Worm (Caenorhabditis elegans): ENCODE data around the gene ugt-12.

ugt-12 gene

ce11 chrV:4851969-4852368, 37.5 kb downstream of the ugt-12 start:
- peak; percentile 55 for TF ChIP-seq egl-13 (tag; optimal IDR thresholded peaks at IDR 0.05)
- peak; percentile 13 for TF ChIP-seq nhr-71 (tag; optimal IDR thresholded peaks at IDR 0.05)
- no peak for TF ChIP-seq C04F5.9 (tag; optimal IDR thresholded peaks at IDR 0.05)
- no peak for TF ChIP-seq hlh-17 (GFP tag; optimal IDR thresholded peaks at IDR 0.05; ENCODE audit: borderline replicate concordance)
- no peak for TF ChIP-seq irx-1 (tag; optimal IDR thresholded peaks at IDR 0.05)
- peak; percentile 68 for TF ChIP-seq dsc-1 (tag; optimal IDR thresholded peaks at IDR 0.05)
- TF ChIP-seq fkh-8 (tag; optimal IDR thresholded peaks at IDR 0.05): peak; percentile 28
- no peak for TF ChIP-seq ceh-90 (tag; optimal IDR thresholded peaks at IDR 0.05)
- peak; percentile 9 for TF ChIP-seq nhr-47 (tag; optimal IDR thresholded peaks at IDR 0.05)

DNA sequence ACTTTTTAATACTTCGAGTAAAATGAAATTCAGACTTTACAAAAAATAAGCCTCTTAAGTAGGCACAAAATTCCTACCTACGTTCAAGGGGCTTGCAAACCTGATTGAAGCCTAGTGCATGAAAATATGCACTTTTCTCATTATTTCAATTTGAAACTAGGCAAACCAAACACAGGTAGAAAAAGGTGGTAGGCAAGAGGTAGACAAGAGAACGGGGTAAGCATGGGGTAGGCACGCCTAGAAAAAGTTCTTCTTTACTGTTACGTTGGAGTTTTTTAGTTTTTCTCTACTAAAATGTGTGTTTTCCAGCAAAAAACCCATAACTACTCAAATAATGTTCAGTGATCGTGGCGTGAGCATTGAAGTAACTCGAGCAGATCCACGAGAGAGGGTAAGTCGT, 38.3 kb downstream of the ugt-12 start, which contains the start of gene nex-4:
TSS of gene nex-4 (plus strand) at position 301 of the 400 bp plus-strand sequence.
- TF ChIP-seq zag-1 (tag; optimal IDR thresholded peaks at IDR 0.05) (no peak), aha-1 (tag; optimal IDR thresholded peaks at IDR 0.05) (no peak)

DNA sequence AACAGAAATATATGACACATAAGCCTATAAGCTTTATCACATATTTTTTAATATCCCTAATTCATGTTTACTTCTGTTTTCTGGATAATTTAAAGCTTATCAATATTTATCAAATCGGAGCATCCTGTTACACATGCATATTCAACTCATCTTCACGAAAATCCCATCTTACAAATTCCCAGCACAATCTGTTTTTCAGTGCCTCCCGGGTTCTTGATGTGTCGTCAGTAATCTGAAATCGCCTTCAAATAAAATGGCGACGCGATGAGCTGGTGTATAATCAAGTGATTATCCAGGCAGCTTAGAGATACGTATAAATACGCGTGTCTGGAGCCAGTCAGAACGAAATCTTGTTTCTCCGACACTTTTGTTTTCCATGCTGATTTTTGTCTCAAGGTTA, 39.0 kb downstream of the ugt-12 start:
- TF ChIP-seq skn-1 (tag; optimal IDR thresholded peaks at IDR 0.05): no peak
- TF ChIP-seq nhr-12 (tag; optimal IDR thresholded peaks at IDR 0.05): no peak
- no peak for TF ChIP-seq zip-4 (GFP tag; optimal IDR thresholded peaks at IDR 0.05)
- TF ChIP-seq C34B4.2 (tag; optimal IDR thresholded peaks at IDR 0.05): no peak
- TF ChIP-seq vab-15 (tag; optimal IDR thresholded peaks at IDR 0.05): no peak
- peak; percentile 86 for TF ChIP-seq dsc-1 (tag; optimal IDR thresholded peaks at IDR 0.05)
- no peak for TF ChIP-seq tbx-2 (tag; optimal IDR thresholded peaks at IDR 0.05)
- no peak for TF ChIP-seq elt-2 (tag; optimal IDR thresholded peaks at IDR 0.05)
- TF ChIP-seq egl-13 (tag; optimal IDR thresholded peaks at IDR 0.05): peak; percentile 55
- TF ChIP-seq fos-1 (tag; optimal IDR thresholded peaks at IDR 0.05): no peak
- TF ChIP-seq aha-1 (tag; optimal IDR thresholded peaks at IDR 0.05): no peak
- TF ChIP-seq lin-35 (GFP tag; optimal IDR thresholded peaks at IDR 0.05): no peak

DNA sequence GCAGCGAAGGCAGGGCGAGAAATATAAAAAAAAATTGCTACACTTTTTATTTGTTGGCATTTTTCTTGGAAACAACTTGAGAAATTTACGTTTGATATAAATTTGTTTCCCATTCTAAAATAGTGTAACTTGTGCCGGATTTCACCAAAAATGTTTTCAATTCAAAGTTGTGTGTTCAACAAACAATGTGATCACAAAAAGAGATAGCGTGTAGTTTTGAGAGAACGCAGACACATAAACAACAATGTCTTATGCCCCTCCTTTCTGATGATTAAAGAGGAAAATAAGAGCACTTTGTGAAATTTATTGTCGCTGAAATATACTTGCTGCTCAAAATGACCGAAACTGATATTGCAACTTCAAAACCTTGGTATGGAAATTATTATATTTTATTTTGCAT, 42.0 kb downstream of the ugt-12 start, which contains the start of gene abhd-5.1:
TSS of gene abhd-5.1 (plus strand) at position 230 of the 400 bp plus-strand sequence.
- TF ChIP-seq ces-1 (GFP tag; optimal IDR thresholded peaks at IDR 0.05): no peak
- TF ChIP-seq lsy-2 (tag; optimal IDR thresholded peaks at IDR 0.05): no peak
- no peak for TF ChIP-seq C34B4.2 (tag; optimal IDR thresholded peaks at IDR 0.05)
- peak; percentile 6 for TF ChIP-seq nhr-90 (tag; optimal IDR thresholded peaks at IDR 0.05; ENCODE audit: poor library complexity)
- TF ChIP-seq elt-2 (tag; optimal IDR thresholded peaks at IDR 0.05): no peak
- TF ChIP-seq snu-23 (GFP tag; optimal IDR thresholded peaks at IDR 0.05): peak; percentile 12
- peak; percentile 27 for TF ChIP-seq mep-1 (tag; optimal IDR thresholded peaks at IDR 0.05)
- peak; percentile 63 for TF ChIP-seq lin-14 (GFP tag; optimal IDR thresholded peaks at IDR 0.05)
- no peak for TF ChIP-seq unc-62 (GFP tag; optimal IDR thresholded peaks at IDR 0.05)
- TF ChIP-seq aha-1 (tag; optimal IDR thresholded peaks at IDR 0.05): no peak
- peak in 1 of 2 experiments; percentile 28 for TF ChIP-seq lin-35 (GFP tag; optimal IDR thresholded peaks at IDR 0.05)
- TF ChIP-seq efl-3 (GFP tag; optimal IDR thresholded peaks at IDR 0.05): no peak
- no peak for TF ChIP-seq dpl-1 (GFP tag; optimal IDR thresholded peaks at IDR 0.05)
- peak; percentile 4 for TF ChIP-seq nhr-71 (tag; optimal IDR thresholded peaks at IDR 0.05)
- TF ChIP-seq unc-30 (tag; optimal IDR thresholded peaks at IDR 0.05): no peak

ce11 chrV:4846507-4846906, 42.9 kb downstream of the ugt-12 start:
- TF ChIP-seq tlp-1 (tag; optimal IDR thresholded peaks at IDR 0.05): no peak
- TF ChIP-seq lin-13 (GFP tag; optimal IDR thresholded peaks at IDR 0.05): no peak
- TF ChIP-seq egl-13 (tag; optimal IDR thresholded peaks at IDR 0.05): no peak
- no peak for TF ChIP-seq efl-1 (optimal IDR thresholded peaks at IDR 0.05)
- TF ChIP-seq efl-1 (GFP tag; optimal IDR thresholded peaks at IDR 0.05 in 1 of 2): peak in 1 of 2 experiments; percentile 32
- TF ChIP-seq elt-3 (tag; optimal IDR thresholded peaks at IDR 0.05): no peak
- TF ChIP-seq unc-130 (tag; optimal IDR thresholded peaks at IDR 0.05): no peak

Data from whole organism, L1 larva.